Fruit fly (Drosophila melanogaster): ENCODE data around the gene kdn.
A peak's percentile ranks its signal among the peaks of the same experiment; 100 is the strongest.

kdn gene

DNA sequence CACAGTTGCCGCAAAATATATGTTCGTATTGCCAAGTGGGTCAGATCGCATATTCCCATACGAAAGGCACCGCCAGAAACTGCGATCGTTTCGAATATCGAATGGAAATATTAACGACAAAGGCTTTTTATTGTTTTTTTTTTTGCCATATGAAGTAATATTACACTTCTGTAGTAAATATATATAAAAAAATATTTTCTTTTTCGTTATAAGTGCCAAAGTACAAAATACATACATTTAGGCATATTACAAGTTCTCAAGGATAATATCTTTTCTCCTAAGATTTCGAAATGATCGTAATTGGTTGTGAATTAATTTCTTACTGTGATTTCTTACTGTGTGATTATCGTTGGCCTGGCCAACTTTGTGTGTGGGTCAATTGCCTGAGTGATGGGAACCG is 46.2 kb upstream of the kdn start:
- peak; percentile 57 for TF ChIP-seq CG15336 (GFP tag; IDR thresholded peaks at IDR 0.05)
- peak; percentile 80 for TF ChIP-seq Eip78C (GFP tag)
- peak; percentile 15 for TF ChIP-seq Met (GFP tag; optimal IDR thresholded peaks at IDR 0.05)
- no peak for TF ChIP-seq cyc (GFP tag; optimal IDR thresholded peaks at IDR 0.05)
- peak; percentile 38 for TF ChIP-seq CG32006 (GFP tag; optimal IDR thresholded peaks at IDR 0.05)
- no peak for TF ChIP-seq CG11762 (GFP tag; optimal IDR thresholded peaks at IDR 0.05; ENCODE audit: insufficient read depth)
- TF ChIP-seq salr (GFP tag; optimal IDR thresholded peaks at IDR 0.05), result peak in 1 of 2 experiments; percentile 27
- TF ChIP-seq fkh (GFP tag; optimal IDR thresholded peaks at IDR 0.05), result no peak
- peak; percentile 11 for TF ChIP-seq OdsH (GFP tag; optimal IDR thresholded peaks at IDR 0.05)
- peak; percentile 60; the same call in 1 of the 3 replicates for TF ChIP-seq CG8119 (GFP tag; IDR thresholded peaks at IDR 0.05)
- TF ChIP-seq esn (GFP tag; optimal IDR thresholded peaks at IDR 0.05), result peak; percentile 25
- TF ChIP-seq CG6792 (GFP tag; optimal IDR thresholded peaks at IDR 0.05), result peak; percentile 30
- TF ChIP-seq eg (GFP tag; IDR thresholded peaks at IDR 0.05), result peak; percentile 26; the same call in 1 of the 3 replicates
- peak; percentile 12 for TF ChIP-seq Smox (GFP tag; optimal IDR thresholded peaks at IDR 0.05)
- TF ChIP-seq CG8632 (GFP tag; optimal IDR thresholded peaks at IDR 0.05), result peak; percentile 41
- TF ChIP-seq topi (GFP tag; optimal IDR thresholded peaks at IDR 0.05), result peak; percentile 10
- peak; percentile 44 for TF ChIP-seq CG10631 (GFP tag; optimal IDR thresholded peaks at IDR 0.05)
- TF ChIP-seq CG3032 (tag; optimal IDR thresholded peaks at IDR 0.05), result no peak
- no peak for TF ChIP-seq Eip75B (GFP tag; optimal IDR thresholded peaks at IDR 0.05)
- TF ChIP-seq CG7368 (GFP tag; optimal IDR thresholded peaks at IDR 0.05), result no peak
- no peak for TF ChIP-seq spab (GFP tag; optimal IDR thresholded peaks at IDR 0.05)
- peak; percentile 50 for TF ChIP-seq CG3919 (GFP tag; optimal IDR thresholded peaks at IDR 0.05)
- TF ChIP-seq CG34406 (GFP tag; optimal IDR thresholded peaks at IDR 0.05), result peak; percentile 31
- TF ChIP-seq acj6 (GFP tag; optimal IDR thresholded peaks at IDR 0.05), result no peak
- TF ChIP-seq fd59A (GFP tag; optimal IDR thresholded peaks at IDR 0.05), result no peak

DNA sequence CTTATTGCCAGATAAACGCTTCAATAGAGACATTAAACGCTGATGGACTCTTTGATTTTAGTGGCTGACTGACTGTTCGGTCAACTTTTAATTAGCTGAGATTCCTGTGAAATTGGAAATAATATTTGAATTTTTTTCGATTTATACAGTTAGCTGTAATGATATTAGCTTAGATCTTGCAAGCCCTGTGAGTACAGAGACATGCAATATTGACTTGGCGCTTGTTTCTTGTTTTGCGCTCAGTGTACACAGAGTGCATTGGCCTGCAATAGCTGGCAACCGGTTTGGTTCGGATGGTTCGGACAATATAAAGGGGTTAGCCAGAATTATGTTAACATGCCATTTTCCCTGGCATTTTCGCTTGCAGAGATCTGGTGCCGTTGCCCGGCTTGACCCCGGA is 45.1 kb upstream of the kdn start:
- peak; percentile 36 for TF ChIP-seq net (GFP tag; optimal IDR thresholded peaks at IDR 0.05)
- peak; percentile 41 for TF ChIP-seq Smox (GFP tag; optimal IDR thresholded peaks at IDR 0.05)
- no peak for TF ChIP-seq CG4318 (GFP tag; optimal IDR thresholded peaks at IDR 0.05)
- TF ChIP-seq CG11762 (GFP tag; optimal IDR thresholded peaks at IDR 0.05; ENCODE audit: insufficient read depth), result no peak
- peak; percentile 25 for TF ChIP-seq CG10631 (GFP tag; optimal IDR thresholded peaks at IDR 0.05)
- TF ChIP-seq vri (GFP tag; optimal IDR thresholded peaks at IDR 0.05), result peak; percentile 34
- TF ChIP-seq Sox102F (GFP tag; optimal IDR thresholded peaks at IDR 0.05), result peak; percentile 22
- no peak for TF ChIP-seq CG7368 (GFP tag; optimal IDR thresholded peaks at IDR 0.05)
- peak; percentile 37 for TF ChIP-seq CG32006 (GFP tag; optimal IDR thresholded peaks at IDR 0.05)
- peak; percentile 12 for TF ChIP-seq Sox14 (GFP tag; optimal IDR thresholded peaks at IDR 0.05)
- peak; percentile 13 for TF ChIP-seq Ets21C (GFP tag; optimal IDR thresholded peaks at IDR 0.05)
- no peak for TF ChIP-seq CG3032 (tag; optimal IDR thresholded peaks at IDR 0.05)
- TF ChIP-seq topi (GFP tag; optimal IDR thresholded peaks at IDR 0.05), result peak; percentile 52
- TF ChIP-seq Eip78C (GFP tag), result peak; percentile 84
- TF ChIP-seq lz (GFP tag; optimal IDR thresholded peaks at IDR 0.05), result peak; percentile 25
- no peak for TF ChIP-seq Hr38 (GFP tag; optimal IDR thresholded peaks at IDR 0.05)
- TF ChIP-seq dsx (GFP tag; optimal IDR thresholded peaks at IDR 0.05; ENCODE audit: poor library complexity, severe bottlenecking), result no peak
- TF ChIP-seq spab (GFP tag; optimal IDR thresholded peaks at IDR 0.05), result no peak
- peak; percentile 49 for TF ChIP-seq pdm3 (GFP tag; optimal IDR thresholded peaks at IDR 0.05)
- TF ChIP-seq CG15336 (GFP tag; IDR thresholded peaks at IDR 0.05), result peak; percentile 52; the same call in 1 of the 2 replicates
- TF ChIP-seq Met (GFP tag; optimal IDR thresholded peaks at IDR 0.05), result peak; percentile 63
- TF ChIP-seq salr (GFP tag; optimal IDR thresholded peaks at IDR 0.05), result peak in 1 of 2 experiments; percentile 8
- TF ChIP-seq Eip75B (GFP tag; optimal IDR thresholded peaks at IDR 0.05), result peak; percentile 42
- peak; percentile 70 for TF ChIP-seq svp (GFP tag)
- peak; percentile 20 for TF ChIP-seq Hr4 (GFP tag; optimal IDR thresholded peaks at IDR 0.05)
- TF ChIP-seq CG31627 (GFP tag; optimal IDR thresholded peaks at IDR 0.05), result peak; percentile 26
- peak; percentile 53 for TF ChIP-seq Hr39 (GFP tag; optimal IDR thresholded peaks at IDR 0.05)
- TF ChIP-seq acj6 (GFP tag; optimal IDR thresholded peaks at IDR 0.05), result peak; percentile 26
- TF ChIP-seq eg (GFP tag; IDR thresholded peaks at IDR 0.05), result 0 out of 3 replicates have a peak, but pooled peaks have one; percentile 9
- no peak for TF ChIP-seq Blimp-1 (GFP tag; optimal IDR thresholded peaks at IDR 0.05)
- TF ChIP-seq CG3919 (GFP tag; optimal IDR thresholded peaks at IDR 0.05), result peak; percentile 54
- peak; percentile 38 for TF ChIP-seq cyc (GFP tag; optimal IDR thresholded peaks at IDR 0.05)
- TF ChIP-seq OdsH (GFP tag; optimal IDR thresholded peaks at IDR 0.05), result peak; percentile 54
- no peak for TF ChIP-seq CG1621 (tag; optimal IDR thresholded peaks at IDR 0.05)
- TF ChIP-seq CG6276 (GFP tag; optimal IDR thresholded peaks at IDR 0.05), result peak; percentile 9
- TF ChIP-seq Lpt (GFP tag; optimal IDR thresholded peaks at IDR 0.05), result peak; percentile 51
- no peak for TF ChIP-seq Sox15 (GFP tag; optimal IDR thresholded peaks at IDR 0.05)
- TF ChIP-seq fd59A (GFP tag; optimal IDR thresholded peaks at IDR 0.05), result no peak
- TF ChIP-seq achi (GFP tag; optimal IDR thresholded peaks at IDR 0.05), result peak; percentile 36
- TF ChIP-seq Eip93F (GFP tag; optimal IDR thresholded peaks at IDR 0.05), result no peak
- TF ChIP-seq CG6163 (GFP tag; IDR thresholded peaks at IDR 0.05), result peak; percentile 26; the same call in 1 of the 3 replicates
- TF ChIP-seq CG8119 (GFP tag; IDR thresholded peaks at IDR 0.05), result no peak

Measured in whole organism, prepupa.